Worm (Caenorhabditis elegans): ENCODE results near the gene sri-19.
"Not testable (repeated sequence)": the region's sequence is repeated elsewhere in the genome, so short reads cannot be mapped to it uniquely, and the experiment has no call there.

Gene sri-19

DNA sequence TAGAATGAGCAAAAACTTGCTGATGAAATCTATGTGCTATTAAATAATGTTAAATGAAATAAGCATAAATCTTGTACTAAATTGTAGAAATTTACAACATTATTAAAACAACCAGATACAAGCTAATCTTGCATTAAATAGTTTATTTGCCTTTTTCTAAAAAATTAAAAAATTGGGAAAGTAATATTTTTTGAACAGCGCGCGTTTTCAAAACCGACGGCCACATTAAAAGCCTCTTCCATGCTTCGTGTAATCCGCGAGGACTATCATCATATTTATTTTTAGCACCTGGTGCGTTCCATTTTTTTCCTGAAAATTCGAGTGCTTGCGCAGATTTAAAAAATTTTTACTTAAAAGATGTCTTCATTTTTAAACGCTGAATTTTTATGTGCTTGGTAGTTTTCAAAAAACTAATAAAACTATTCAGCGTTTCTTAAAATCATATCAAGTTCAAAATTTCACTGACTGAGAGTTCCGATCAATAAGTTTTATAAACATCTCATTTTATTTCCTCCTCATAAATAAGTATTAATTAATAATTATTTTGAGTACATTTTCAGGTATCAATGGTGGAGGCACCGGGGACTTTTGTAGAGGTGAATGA, 29.3 kb downstream of the sri-19 start, which contains the start of gene Y43E12A.3:
Gene Y43E12A.3 (plus strand): TSS at position 554 of the 604 bp plus-strand sequence.
- not testable (repeated sequence) for TF ChIP-seq unc-62 (GFP tag; optimal IDR thresholded peaks at IDR 0.05)

ce11 chrIV:10990699-10991098, 32.5 kb downstream of the sri-19 start, which contains the start of gene F13H10.5:
Gene F13H10.5, plus strand, starts transcription at chrIV:10990999.
- no peak for TF ChIP-seq unc-62 (GFP tag; optimal IDR thresholded peaks at IDR 0.05)

ce11 chrIV:11001614-11002013, 43.4 kb downstream of the sri-19 start, which contains the start of gene F13H10.9:
Gene F13H10.9, plus strand, starts transcription at chrIV:11001914.
- no peak for TF ChIP-seq unc-62 (GFP tag; optimal IDR thresholded peaks at IDR 0.05)

DNA sequence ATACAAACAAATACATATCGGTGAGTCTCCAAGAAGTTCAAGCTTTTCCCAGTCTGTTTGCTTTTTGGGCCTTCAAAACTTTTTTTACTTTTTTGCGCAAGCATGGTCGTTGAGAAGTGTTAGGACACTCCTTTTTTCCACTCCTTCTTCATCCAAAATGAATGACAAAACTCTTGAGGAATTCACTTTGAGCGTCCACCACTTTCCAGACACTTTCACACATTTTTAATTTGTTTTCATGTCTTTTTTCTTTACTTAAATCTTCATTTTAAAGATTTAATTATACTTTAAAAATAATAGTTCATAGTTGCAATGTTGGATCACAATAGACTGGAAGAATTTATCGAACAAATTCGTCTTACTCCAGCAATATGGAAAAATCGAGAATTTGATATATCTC, 46.1 kb downstream of the sri-19 start, which contains the start of gene F13H10.1:
Gene F13H10.1 (plus strand): TSS at position 301 of the 400 bp plus-strand sequence.
- TF ChIP-seq unc-62 (GFP tag; optimal IDR thresholded peaks at IDR 0.05): no peak

DNA sequence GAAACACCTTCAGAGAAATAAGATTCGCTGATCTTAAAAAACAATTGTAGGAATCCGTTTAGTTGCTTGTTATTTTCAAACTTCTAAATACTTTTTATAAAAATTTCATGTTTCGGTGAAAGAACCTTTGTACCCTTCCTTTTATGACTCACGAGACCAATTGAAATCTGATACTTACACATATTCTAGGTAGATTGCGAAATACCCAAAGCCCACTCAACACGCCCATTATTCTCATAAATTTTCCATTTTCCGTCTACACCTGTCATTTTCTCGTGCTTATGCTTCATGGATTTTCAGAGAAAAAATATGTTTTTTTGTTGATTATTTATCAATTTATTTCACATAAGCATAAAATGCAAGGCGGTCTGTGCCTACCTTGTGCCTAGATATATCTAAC, 48.2 kb downstream of the sri-19 start:
- no peak for TF ChIP-seq unc-62 (GFP tag; optimal IDR thresholded peaks at IDR 0.05)

- no peak for TF ChIP-seq unc-62 (GFP tag; optimal IDR thresholded peaks at IDR 0.05)
Observed at ce11 chrIV:11006868-11007267, 48.7 kb downstream of the sri-19 start.

ce11 chrIV:11008255-11008654, 50.1 kb downstream of the sri-19 start:
- TF ChIP-seq unc-62 (GFP tag; optimal IDR thresholded peaks at IDR 0.05): no peak

- TF ChIP-seq unc-62 (GFP tag; optimal IDR thresholded peaks at IDR 0.05): no peak
Observed at ce11 chrIV:11008996-11009395, 50.8 kb downstream of the sri-19 start, which contains the start of gene F13H10.6. Gene F13H10.6, plus strand, starts transcription at chrIV:11009296.

- no peak for TF ChIP-seq unc-62 (GFP tag; optimal IDR thresholded peaks at IDR 0.05)
Observed at ce11 chrIV:11009928-11010327, 51.8 kb downstream of the sri-19 start.
